Worm (Caenorhabditis elegans) whole organism, L4 larva: ENCODE results near the gene lips-6.

Experiments
- F10B5.3 ChIP-seq: sonication (generic microtip); optimal IDR thresholded peaks from 2 replicates; lab custom pipeline; 2016; ENCODE audit warnings: mild to moderate bottlenecking, missing genetic modification characterization, missing compliant biosample characterization
- F26F4.8 ChIP-seq: fragments of 200-800 bp; sonication (Bioruptor generic); conservative IDR thresholded peaks from 2 replicates; pipeline ENCODE4 v1.3.6; 2022; ENCODE audit warnings: missing genetic modification characterization, missing compliant biosample characterization
- R02D3.7 ChIP-seq: fragments of 150-350 bp; sonication (generic microtip); optimal IDR thresholded peaks from 3 replicates; lab custom pipeline; 2014; ENCODE audit warnings: missing biosample characterization, missing genetic modification characterization
- T20F7.1 ChIP-seq: fragments of 200-800 bp; sonication (Bioruptor generic); optimal IDR thresholded peaks from 2 replicates; lab custom pipeline; 2018; ENCODE audit warnings: mild to moderate bottlenecking, missing genetic modification characterization, missing compliant biosample characterization
- T26A8.4 ChIP-seq: fragments of 200-800 bp; sonication (Bioruptor generic); IDR thresholded peaks from 2 replicates; pipeline ENCODE4 v1.3.6; 2022; ENCODE audit warnings: missing genetic modification characterization, missing compliant biosample characterization
- aha-1 ChIP-seq: fragments of 150-350 bp; peaks from one replicate; lab custom pipeline; 2014; ENCODE audit warnings: missing biosample characterization, missing genetic modification characterization
- cey-2 ChIP-seq: sonication (generic microtip); optimal IDR thresholded peaks from 3 replicates; lab custom pipeline; 2017; ENCODE audit warnings: missing genetic modification characterization, mild to moderate bottlenecking, missing compliant biosample characterization, antibody characterized with exemption, borderline replicate concordance; ENCODE audit not compliant: insufficient read depth
- daf-16 ChIP-seq, 3 experiments: sonication (generic microtip); optimal IDR thresholded peaks; 2 replicates each; lab custom pipeline; 2016 to 2017; ENCODE audit warnings: missing genetic modification characterization in 3 of 3, missing genetic modification reagents in 3 of 3, mild to moderate bottlenecking in 2 of 3, missing compliant biosample characterization in 2 of 3, missing biosample characterization in 1 of 3, moderate library complexity in 1 of 3
- dmd-6 ChIP-seq: fragments of 200-800 bp; sonication (Bioruptor generic); IDR thresholded peaks from 2 replicates; pipeline ENCODE4 v1.3.6; 2022; ENCODE audit warnings: missing genetic modification reagents, missing genetic modification characterization, missing compliant biosample characterization
- dmd-8 ChIP-seq: fragments of 200-800 bp; sonication (Bioruptor generic); IDR thresholded peaks from 2 replicates; pipeline ENCODE4 v1.3.6; 2022; ENCODE audit warnings: missing genetic modification characterization, missing compliant biosample characterization
- dpl-1 ChIP-seq: fragments of 150-350 bp; optimal IDR thresholded peaks from 2 replicates; lab custom pipeline; 2014; ENCODE audit warnings: missing biosample characterization, missing genetic modification reagents, missing genetic modification characterization
- dve-1 ChIP-seq: sonication (generic microtip); optimal IDR thresholded peaks from 2 replicates; lab custom pipeline; 2017; ENCODE audit warnings: antibody characterized with exemption, mild to moderate bottlenecking, missing genetic modification characterization, missing compliant biosample characterization; ENCODE audit not compliant: insufficient read depth
- egl-27 ChIP-seq: sonication (generic microtip); optimal IDR thresholded peaks from 3 replicates; lab custom pipeline; 2017; ENCODE audit warnings: missing biosample characterization, missing genetic modification reagents, missing genetic modification characterization
- egl-43 ChIP-seq: fragments of 200-800 bp; sonication (Bioruptor generic); IDR thresholded peaks from 2 replicates; pipeline ENCODE4 v1.3.6; 2022; ENCODE audit warnings: missing genetic modification reagents, missing genetic modification characterization, missing compliant biosample characterization
- fkh-10 ChIP-seq: fragments of 150-350 bp; optimal IDR thresholded peaks from 2 replicates; lab custom pipeline; 2014; ENCODE audit warnings: missing biosample characterization, missing genetic modification reagents, missing genetic modification characterization
- fos-1 ChIP-seq: fragments of 150-350 bp; optimal IDR thresholded peaks from 2 replicates; lab custom pipeline; 2014; ENCODE audit warnings: missing biosample characterization, missing genetic modification characterization
- hlh-30 ChIP-seq: sonication (generic microtip); optimal IDR thresholded peaks from 2 replicates; lab custom pipeline; 2017; ENCODE audit warnings: antibody characterized with exemption, mild to moderate bottlenecking, missing genetic modification characterization, missing compliant biosample characterization; ENCODE audit not compliant: insufficient read depth
- hmg-1.1 ChIP-seq: fragments of 200-800 bp; sonication (Bioruptor generic); IDR thresholded peaks from 2 replicates; pipeline ENCODE4 v1.3.6; 2022; ENCODE audit warnings: missing genetic modification reagents, missing genetic modification characterization, missing compliant biosample characterization
- lin-1 ChIP-seq: fragments of 200-800 bp; sonication (Bioruptor generic); IDR thresholded peaks from 2 replicates; pipeline ENCODE4 v1.3.6; 2022; ENCODE audit warnings: missing genetic modification reagents, missing genetic modification characterization, missing compliant biosample characterization
- lin-38 ChIP-seq: fragments of 200-800 bp; sonication (Bioruptor generic); IDR thresholded peaks from 2 replicates; pipeline ENCODE4 v1.3.6; 2022; ENCODE audit warnings: missing genetic modification reagents, missing genetic modification characterization, missing compliant biosample characterization
- lsy-2 ChIP-seq, 2 experiments: fragments of 150-350 bp in 1 of 2; sonication (generic microtip) in 1 of 2; optimal IDR thresholded peaks; 2 replicates each; lab custom pipeline; 2014 to 2017; ENCODE audit warnings: missing biosample characterization in 2 of 2, missing genetic modification characterization in 2 of 2
- madf-9 ChIP-seq: fragments of 200-800 bp; sonication (Bioruptor generic); conservative IDR thresholded peaks from 2 replicates; pipeline ENCODE4 v1.3.6; 2022; ENCODE audit warnings: missing genetic modification reagents, missing genetic modification characterization, missing compliant biosample characterization
- mdl-1 ChIP-seq, 2 experiments: fragments of 150-350 bp in 1 of 2; sonication (generic microtip) in 1 of 2; optimal IDR thresholded peaks; 2 replicates each; lab custom pipeline; 2014 to 2017; ENCODE audit warnings: missing biosample characterization in 2 of 2, missing genetic modification characterization in 2 of 2
- mep-1 ChIP-seq: fragments of 150-350 bp; sonication (generic microtip); optimal IDR thresholded peaks from 3 replicates; lab custom pipeline; 2014; ENCODE audit warnings: missing biosample characterization, missing genetic modification characterization
- mes-2 ChIP-seq: sonication (generic microtip); optimal IDR thresholded peaks from 2 replicates; lab custom pipeline; 2016; ENCODE audit warnings: missing genotype, mild to moderate bottlenecking, missing genetic modification characterization, missing compliant biosample characterization; ENCODE audit not compliant: poor library complexity, severe bottlenecking
- nhr-11 ChIP-seq: fragments of 150-350 bp; optimal IDR thresholded peaks from 2 replicates; lab custom pipeline; 2014; ENCODE audit warnings: missing biosample characterization, missing genetic modification characterization
- nhr-25 ChIP-seq: sonication (generic microtip); optimal IDR thresholded peaks from 2 replicates; lab custom pipeline; 2017; ENCODE audit warnings: missing genetic modification characterization, mild to moderate bottlenecking, missing compliant biosample characterization, antibody characterized with exemption, moderate library complexity, borderline replicate concordance; ENCODE audit not compliant: insufficient read depth
- nhr-28 ChIP-seq: fragments of 150-350 bp; optimal IDR thresholded peaks from 2 replicates; lab custom pipeline; 2014; ENCODE audit warnings: missing biosample characterization, missing genetic modification characterization
- nhr-48 ChIP-seq: sonication (generic microtip); optimal IDR thresholded peaks from 2 replicates; lab custom pipeline; 2016; ENCODE audit warnings: mild to moderate bottlenecking, missing genetic modification characterization, missing compliant biosample characterization
- pqm-1 ChIP-seq: sonication (generic microtip); optimal IDR thresholded peaks from 2 replicates; lab custom pipeline; 2017; ENCODE audit warnings: missing biosample characterization, missing genetic modification characterization
- set-16 ChIP-seq: fragments of 200-800 bp; sonication (Bioruptor generic); IDR thresholded peaks from 2 replicates; pipeline ENCODE4 v1.3.6; 2022; ENCODE audit warnings: missing genetic modification reagents, missing genetic modification characterization, missing compliant biosample characterization
- spr-1 ChIP-seq: sonication (generic microtip); optimal IDR thresholded peaks from 2 replicates; lab custom pipeline; 2016; ENCODE audit warnings: mild to moderate bottlenecking, missing genetic modification characterization, missing compliant biosample characterization
- unc-62 ChIP-seq, 3 experiments: fragments of 150-350 bp in 1 of 3; sonication (generic microtip); optimal IDR thresholded peaks in 2 of 3; peaks in 1 of 3; 1 replicate in 1 of 3; 2 replicates in 2 of 3; lab custom pipeline; 2014 to 2017; ENCODE audit warnings: missing biosample characterization in 3 of 3, missing genetic modification characterization in 3 of 3, missing genetic modification reagents in 3 of 3, missing genotype in 1 of 3
- ztf-7 ChIP-seq: fragments of 150-350 bp; optimal IDR thresholded peaks from 2 replicates; lab custom pipeline; 2014; ENCODE audit warnings: missing biosample characterization, missing genetic modification characterization

The lips-6 gene

ce11 chrIV:12032383-12032782 lies 16.9 kb upstream of the lips-6 start (continued):
- peak; percentile 94 for TF ChIP-seq mep-1 (tag; lab: Kevin White, UChicago)
- TF ChIP-seq cey-2 (tag; lab: Kevin White, UChicago): peak; percentile 33

ce11 chrIV:12031003-12031402 lies 15.5 kb upstream of the lips-6 start, which contains the start of the genes T12G3.6 and mrpl-51:
Gene T12G3.6 (minus strand): TSS chrIV:12031271.
Gene mrpl-51 (plus strand): TSS chrIV:12031324.
- TF ChIP-seq aha-1 (tag; lab: Kevin White, UChicago): peak; percentile 38
- no peak for TF ChIP-seq dmd-8 (GFP tag; lab: Robert Waterston, UW)
- TF ChIP-seq unc-62 (GFP tag; optimal IDR thresholded peaks at IDR 0.05 in 1 of 2; lab: Kevin White, UChicago): peak in 1 of 2 experiments; percentile 63
- TF ChIP-seq unc-62 (tag; optimal IDR thresholded peaks at IDR 0.05; lab: Kevin White, UChicago): no peak

ce11 chrIV:12029722-12030182 lies 14.3 kb upstream of the lips-6 start, which contains the start of gene T12G3.11:
Gene T12G3.11 (minus strand): TSS chrIV:12029772.
- TF ChIP-seq dpl-1 (GFP tag; lab: Kevin White, UChicago) (peak; percentile 61), ztf-7 (tag; lab: Kevin White, UChicago) (peak; percentile 86), lin-38 (peak; percentile 42), T20F7.1 (GFP tag; lab: Kevin White, UChicago) (peak; percentile 49), dve-1 (peak; percentile 39), lsy-2 (tag; optimal IDR thresholded peaks at IDR 0.05; lab: Kevin White, UChicago) (peak in 1 of 2 experiments; percentile 79), set-16 (GFP tag; lab: Robert Waterston, UW) (no peak), daf-16 (GFP tag; optimal IDR thresholded peaks at IDR 0.05; lab: Kevin White, UChicago) (no peak), daf-16 (tag; optimal IDR thresholded peaks at IDR 0.05; lab: Kevin White, UChicago) (peak; percentile 44), dmd-6 (GFP tag; lab: Robert Waterston, UW) (0 out of 2 replicates have a peak, but pooled peaks have one; percentile 8), mes-2 (tag; lab: Kevin White, UChicago) (no peak), hlh-30 (tag; lab: Kevin White, UChicago) (peak; percentile 12), lin-1 (GFP tag; lab: Robert Waterston, UW) (no peak), egl-27 (tag; lab: Kevin White, UChicago) (no peak), mep-1 (tag; lab: Kevin White, UChicago) (peak; percentile 29)

ce11 chrIV:12029074-12029473 lies 13.6 kb upstream of the lips-6 start, which contains the start of gene tgn-38:
Gene tgn-38 (minus strand): TSS chrIV:12029174.
- TF ChIP-seq F10B5.3 (tag; lab: Kevin White, UChicago): no peak
- TF ChIP-seq egl-43: no peak
- no peak for TF ChIP-seq egl-27 (tag; lab: Kevin White, UChicago)
- no peak for TF ChIP-seq dpl-1 (GFP tag; lab: Kevin White, UChicago)
- TF ChIP-seq F26F4.8 (GFP tag; lab: Robert Waterston, UW): no peak
- no peak for TF ChIP-seq nhr-11 (tag; lab: Kevin White, UChicago)
- no peak for TF ChIP-seq pqm-1 (tag; lab: Kevin White, UChicago)
- TF ChIP-seq R02D3.7: no peak
- no peak for TF ChIP-seq T20F7.1 (GFP tag; lab: Kevin White, UChicago)
- no peak for TF ChIP-seq fkh-10 (GFP tag; lab: Kevin White, UChicago)
- no peak for TF ChIP-seq hmg-1.1 (GFP tag; lab: Robert Waterston, UW)
- no peak for TF ChIP-seq spr-1 (tag; lab: Kevin White, UChicago)
- TF ChIP-seq madf-9 (GFP tag; lab: Robert Waterston, UW): no peak

ce11 chrIV:12021360-12021759 lies 5.9 kb upstream of the lips-6 start:
- no peak for TF ChIP-seq set-16 (GFP tag; lab: Robert Waterston, UW)
- peak; percentile 57 for TF ChIP-seq nhr-28 (tag; lab: Kevin White, UChicago)
- no peak for TF ChIP-seq T26A8.4 (GFP tag; lab: Robert Waterston, UW)
- TF ChIP-seq fkh-10 (GFP tag; lab: Kevin White, UChicago): no peak
- TF ChIP-seq nhr-48 (tag; lab: Kevin White, UChicago): peak; percentile 5
- TF ChIP-seq mdl-1 (tag; optimal IDR thresholded peaks at IDR 0.05; lab: Kevin White, UChicago): peak in 1 of 2 experiments; percentile 46
- TF ChIP-seq fos-1: no peak
- no peak for TF ChIP-seq lin-1 (GFP tag; lab: Robert Waterston, UW)
- TF ChIP-seq nhr-25 (tag; lab: Kevin White, UChicago): peak; percentile 47
